Fruit fly (Drosophila melanogaster) Kc167 (cell line): ENCODE measurements around the gene Nthl1.

ENCODE experiments used
- h ChIP-seq: fragments of >200 bp; optimal IDR thresholded peaks from 3 replicates; lab custom pipeline; 2018; ENCODE audit warnings: missing external identifiers
- psq ChIP-seq: fragments of >200 bp; optimal IDR thresholded peaks from 2 replicates; lab custom pipeline; 2017; ENCODE audit warnings: missing external identifiers

DNA sequence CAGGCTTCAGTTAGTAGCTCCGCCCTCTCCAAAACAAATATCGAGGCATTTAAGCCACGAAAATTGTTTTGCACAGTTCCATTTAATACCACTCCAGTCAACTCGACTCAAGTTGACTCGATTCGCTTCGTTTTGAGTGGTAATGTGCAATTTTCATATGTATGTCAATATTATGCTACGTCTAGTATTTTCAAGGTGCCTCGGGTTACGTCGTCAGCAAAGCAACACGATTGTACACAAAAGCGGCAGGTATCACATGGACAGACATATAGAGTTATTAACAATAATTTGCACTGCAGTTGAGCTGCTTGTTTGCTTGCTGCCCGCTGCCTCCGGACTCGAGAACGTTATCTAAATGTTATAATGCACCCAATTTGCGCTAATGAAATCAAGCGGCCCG lies 22.6 kb downstream of the Nthl1 start:
- TF ChIP-seq h (no peak), psq (lab: Kevin White, UChicago) (no peak)
